Worm (Caenorhabditis elegans): ENCODE data around the gene cima-1.

ce11 chrIV:7672872-7673271, 21.6 kb downstream of the cima-1 start, which contains the start of gene C08G9.2:
- TF ChIP-seq W03F9.2 (tag; optimal IDR thresholded peaks at IDR 0.05) (no peak), dao-5 (tag; optimal IDR thresholded peaks at IDR 0.05) (no peak)

Measured in whole organism, L4/young adult.